Fruit fly (Drosophila melanogaster) whole organism, embryonic: ENCODE results near the gene Mal-B1.
A peak's percentile ranks its signal among the peaks of the same experiment; 100 is the strongest.

Experiments
- CG11723 ChIP-seq: fragments of 200-800 bp; sonication (Bioruptor generic); optimal IDR thresholded peaks from 2 replicates; lab custom pipeline; 2017; ENCODE audit warnings: missing biosample characterization, mild to moderate bottlenecking, missing genetic modification characterization
- CG12744 ChIP-seq: fragments of 200-800 bp; sonication (Bioruptor generic); optimal IDR thresholded peaks from 2 replicates; lab custom pipeline; 2016; ENCODE audit warnings: missing biosample characterization, missing genetic modification characterization
- CG14667 ChIP-seq: fragments of 200-800 bp; sonication (Bioruptor generic); IDR thresholded peaks from 2 replicates; pipeline ENCODE4 v1.3.6; 2022; ENCODE audit warnings: missing biosample characterization, missing genetic modification characterization
- CG15011 ChIP-seq: fragments of 200-800 bp; sonication (Bioruptor generic); optimal IDR thresholded peaks from 3 replicates; lab custom pipeline; 2018; ENCODE audit warnings: missing biosample characterization, mild to moderate bottlenecking, missing genetic modification characterization
- CG17359 ChIP-seq: fragments of 200-800 bp; sonication (Bioruptor generic); optimal IDR thresholded peaks from 3 replicates; lab custom pipeline; 2018; ENCODE audit warnings: missing biosample characterization, mild to moderate bottlenecking, missing genetic modification characterization, moderate library complexity
- CG18262 ChIP-seq: fragments of 200-800 bp; optimal IDR thresholded peaks from 3 replicates; lab custom pipeline; 2019; ENCODE audit warnings: missing biosample characterization, mild to moderate bottlenecking, missing genetic modification characterization, moderate library complexity
- CG2116 ChIP-seq: fragments of 200-800 bp; sonication (Bioruptor generic); optimal IDR thresholded peaks from 3 replicates; lab custom pipeline; 2018; ENCODE audit warnings: missing biosample characterization, mild to moderate bottlenecking, missing genetic modification characterization
- CG2129 ChIP-seq: fragments of 200-800 bp; sonication (Bioruptor generic); IDR thresholded peaks from 2 replicates; pipeline ENCODE4 v1.3.6; 2022; ENCODE audit warnings: missing biosample characterization, missing genetic modification characterization; ENCODE audit not compliant: partially characterized antibody
- CG34376 ChIP-seq: fragments of 200-800 bp; sonication (Bioruptor generic); optimal IDR thresholded peaks from 2 replicates; lab custom pipeline; 2018; ENCODE audit warnings: missing biosample characterization, mild to moderate bottlenecking, missing genetic modification characterization
- CG6683 ChIP-seq: fragments of 200-800 bp; sonication (Bioruptor generic); optimal IDR thresholded peaks from 2 replicates; lab custom pipeline; 2017; ENCODE audit warnings: missing biosample characterization, mild to moderate bottlenecking, missing genetic modification characterization, missing genetic modification reagents
- CG7372 ChIP-seq: fragments of 200-800 bp; sonication (Bioruptor generic); IDR thresholded peaks from 2 replicates; pipeline ENCODE4 v1.3.6; 2022; ENCODE audit warnings: missing biosample characterization, missing genetic modification characterization
- CG9437 ChIP-seq: fragments of 200-800 bp; sonication (Bioruptor generic); optimal IDR thresholded peaks from 2 replicates; lab custom pipeline; 2018; ENCODE audit warnings: missing biosample characterization, mild to moderate bottlenecking, missing genetic modification characterization
- Chrac-16 ChIP-seq: fragments of 200-800 bp; sonication (Bioruptor generic); optimal IDR thresholded peaks from 3 replicates; lab custom pipeline; 2016; ENCODE audit warnings: missing biosample characterization, missing genetic modification characterization
- Doc3 ChIP-seq: fragments of 200-800 bp; sonication (Bioruptor generic); IDR thresholded peaks from 3 replicates; pipeline ENCODE4 v1.3.6; 2022; ENCODE audit warnings: missing biosample characterization, missing genetic modification characterization; ENCODE audit not compliant: partially characterized antibody
- Drgx ChIP-seq: fragments of 200-800 bp; sonication (Bioruptor generic); IDR thresholded peaks from 2 replicates; pipeline ENCODE4 v1.3.6; 2022; ENCODE audit warnings: missing biosample characterization, missing genetic modification characterization
- E2f1 ChIP-seq: fragments of 200-800 bp; sonication (Bioruptor generic); IDR thresholded peaks from 2 replicates; pipeline ENCODE4 v1.3.6; 2022; ENCODE audit warnings: missing biosample characterization, missing genetic modification characterization
- E2f2 ChIP-seq: fragments of 200-800 bp; sonication (Bioruptor generic); IDR thresholded peaks from 2 replicates; pipeline ENCODE4 v1.3.6; 2022; ENCODE audit warnings: missing biosample characterization, missing genetic modification characterization
- H2.0 ChIP-seq: fragments of 200-800 bp; sonication (Bioruptor generic); IDR thresholded peaks from 2 replicates; pipeline ENCODE4 v1.3.6; 2022; ENCODE audit warnings: missing biosample characterization, missing genetic modification characterization
- HmgZ ChIP-seq: fragments of 200-800 bp; sonication (Bioruptor generic); optimal IDR thresholded peaks from 2 replicates; lab custom pipeline; 2018; ENCODE audit warnings: missing biosample characterization, mild to moderate bottlenecking, missing genetic modification characterization
- Hr51 ChIP-seq, 2 experiments: fragments of 200-800 bp; sonication (Bioruptor generic); optimal IDR thresholded peaks; 2 replicates in 1 of 2; 3 replicates in 1 of 2; lab custom pipeline; 2016 to 2018; ENCODE audit warnings: missing biosample characterization in 2 of 2, missing genetic modification characterization in 2 of 2, mild to moderate bottlenecking in 1 of 2, moderate library complexity in 1 of 2
- MESR4 ChIP-seq: fragments of 200-800 bp; sonication (Bioruptor generic); optimal IDR thresholded peaks from 2 replicates; lab custom pipeline; 2018; ENCODE audit warnings: missing biosample characterization, mild to moderate bottlenecking, missing genetic modification characterization, moderate library complexity
- Pdp1 ChIP-seq, 2 experiments: fragments of 200-800 bp; sonication (Bioruptor generic); optimal IDR thresholded peaks; 3 replicates each; lab custom pipeline; 2016; ENCODE audit warnings: missing biosample characterization in 2 of 2, missing genetic modification characterization in 2 of 2, mild to moderate bottlenecking in 1 of 2, moderate library complexity in 1 of 2
- Ptx1 ChIP-seq: fragments of 200-800 bp; sonication (Bioruptor generic); IDR thresholded peaks from 2 replicates; pipeline ENCODE4 v1.3.6; 2022; ENCODE audit warnings: missing biosample characterization, missing genetic modification characterization
- Ssrp ChIP-seq: fragments of 200-800 bp; sonication (Bioruptor generic); optimal IDR thresholded peaks from 2 replicates; lab custom pipeline; 2018; ENCODE audit warnings: missing biosample characterization, mild to moderate bottlenecking, missing genetic modification characterization, moderate library complexity
- TFAM ChIP-seq: fragments of 200-800 bp; sonication (Bioruptor generic); optimal IDR thresholded peaks from 2 replicates; lab custom pipeline; 2017; ENCODE audit warnings: missing biosample characterization, missing genetic modification characterization, inconsistent platforms
- Trl ChIP-seq, 3 experiments: fragments of >200 bp in 2 of 3; fragments of 200-800 bp in 1 of 3; sonication (Bioruptor generic) in 1 of 3; optimal IDR thresholded peaks; 2 replicates in 1 of 3; 3 replicates in 2 of 3; lab custom pipeline; 2016 to 2017; ENCODE audit warnings: missing biosample characterization in 1 of 3, missing genetic modification characterization in 1 of 3
- YL-1 ChIP-seq: fragments of 200-800 bp; sonication (Bioruptor generic); optimal IDR thresholded peaks from 3 replicates; lab custom pipeline; 2017; ENCODE audit warnings: missing biosample characterization, mild to moderate bottlenecking, missing genetic modification characterization
- bab2 ChIP-seq: fragments of 200-800 bp; sonication (Bioruptor generic); optimal IDR thresholded peaks from 2 replicates; lab custom pipeline; 2016; ENCODE audit warnings: missing biosample characterization, missing genetic modification characterization
- chif ChIP-seq, 2 experiments: fragments of 200-800 bp; sonication (Bioruptor generic); optimal IDR thresholded peaks; 3 replicates each; lab custom pipeline; 2016; ENCODE audit warnings: missing biosample characterization in 2 of 2, missing genetic modification characterization in 2 of 2
- crp ChIP-seq, 2 experiments: fragments of 200-800 bp; sonication (Bioruptor generic); optimal IDR thresholded peaks; 2 replicates in 1 of 2; 3 replicates in 1 of 2; lab custom pipeline; 2017; ENCODE audit warnings: missing biosample characterization in 2 of 2, missing genetic modification characterization in 2 of 2, mild to moderate bottlenecking in 1 of 2, moderate library complexity in 1 of 2
- cwo ChIP-seq: fragments of 200-800 bp; sonication (Bioruptor generic); optimal IDR thresholded peaks from 3 replicates; lab custom pipeline; 2017; ENCODE audit warnings: missing biosample characterization, missing genetic modification characterization, mild to moderate bottlenecking, moderate library complexity, missing genetic modification reagents
- dati ChIP-seq: fragments of 200-800 bp; sonication (Bioruptor generic); IDR thresholded peaks from 2 replicates; pipeline ENCODE4 v1.3.6; 2022; ENCODE audit warnings: missing biosample characterization, missing genetic modification characterization
- eve ChIP-seq, 2 experiments: fragments of >200 bp; optimal IDR thresholded peaks; 2 replicates each; lab custom pipeline; 2017; ENCODE audit warnings: missing biosample characterization in 2 of 2, missing genetic modification characterization in 2 of 2
- gt ChIP-seq: fragments of 200-800 bp; sonication (Bioruptor generic); IDR thresholded peaks from 2 replicates; pipeline ENCODE4 v1.3.6; 2022; ENCODE audit warnings: missing biosample characterization, missing genetic modification characterization
- insv ChIP-seq, 2 experiments: fragments of 200-800 bp; sonication (Bioruptor generic); optimal IDR thresholded peaks; 3 replicates each; lab custom pipeline; 2016 to 2018; ENCODE audit warnings: missing biosample characterization in 2 of 2, missing genetic modification characterization in 2 of 2
- inv ChIP-seq: fragments of 200-800 bp; sonication (Bioruptor generic); IDR thresholded peaks from 2 replicates; pipeline ENCODE4 v1.3.6; 2022; ENCODE audit warnings: missing biosample characterization, missing genetic modification characterization; ENCODE audit not compliant: partially characterized antibody
- mirr ChIP-seq: fragments of 200-800 bp; sonication (Bioruptor generic); optimal IDR thresholded peaks from 3 replicates; lab custom pipeline; 2018; ENCODE audit warnings: missing biosample characterization, mild to moderate bottlenecking, missing genetic modification characterization
- pita ChIP-seq: fragments of 200-800 bp; sonication (Bioruptor generic); optimal IDR thresholded peaks from 2 replicates; lab custom pipeline; 2017; ENCODE audit warnings: missing biosample characterization, mild to moderate bottlenecking, missing genetic modification characterization
- sc ChIP-seq, 3 experiments: fragments of >200 bp in 2 of 3; fragments of 200-800 bp in 1 of 3; sonication (Bioruptor generic) in 1 of 3; optimal IDR thresholded peaks; 2 replicates in 2 of 3; 3 replicates in 1 of 3; lab custom pipeline; 2017; ENCODE audit warnings: mild to moderate bottlenecking in 1 of 3, missing biosample characterization in 1 of 3, missing genetic modification characterization in 1 of 3, missing genetic modification reagents in 1 of 3
- seq ChIP-seq: fragments of 200-800 bp; sonication (Bioruptor generic); IDR thresholded peaks from 2 replicates; pipeline ENCODE4 v1.3.6; 2022; ENCODE audit warnings: missing biosample characterization, missing genetic modification characterization
- shn ChIP-seq: fragments of 200-800 bp; sonication (Bioruptor generic); optimal IDR thresholded peaks from 3 replicates; lab custom pipeline; 2016; ENCODE audit warnings: missing biosample characterization, missing genetic modification characterization
- slou ChIP-seq: fragments of 200-800 bp; sonication (Bioruptor generic); optimal IDR thresholded peaks from 3 replicates; lab custom pipeline; 2016; ENCODE audit warnings: missing biosample characterization, missing genetic modification characterization
- sna ChIP-seq: fragments of 200-800 bp; sonication (Bioruptor generic); IDR thresholded peaks from 2 replicates; pipeline ENCODE4 v1.3.6; 2022; ENCODE audit warnings: missing biosample characterization, missing genetic modification characterization; ENCODE audit not compliant: partially characterized antibody
- so ChIP-seq: fragments of 200-800 bp; sonication (Bioruptor generic); IDR thresholded peaks from 3 replicates; pipeline ENCODE4 v1.3.6; 2022; ENCODE audit warnings: missing biosample characterization, missing genetic modification characterization
- tna ChIP-seq: fragments of 200-800 bp; sonication (Bioruptor generic); IDR thresholded peaks from 2 replicates; pipeline ENCODE4 v1.3.6; 2022; ENCODE audit warnings: missing biosample characterization, missing genetic modification characterization; ENCODE audit not compliant: partially characterized antibody
- trh ChIP-seq: fragments of 200-800 bp; sonication (Bioruptor generic); optimal IDR thresholded peaks from 2 replicates; lab custom pipeline; 2016; ENCODE audit warnings: missing biosample characterization, missing genetic modification characterization

The Mal-B1 gene

DNA sequence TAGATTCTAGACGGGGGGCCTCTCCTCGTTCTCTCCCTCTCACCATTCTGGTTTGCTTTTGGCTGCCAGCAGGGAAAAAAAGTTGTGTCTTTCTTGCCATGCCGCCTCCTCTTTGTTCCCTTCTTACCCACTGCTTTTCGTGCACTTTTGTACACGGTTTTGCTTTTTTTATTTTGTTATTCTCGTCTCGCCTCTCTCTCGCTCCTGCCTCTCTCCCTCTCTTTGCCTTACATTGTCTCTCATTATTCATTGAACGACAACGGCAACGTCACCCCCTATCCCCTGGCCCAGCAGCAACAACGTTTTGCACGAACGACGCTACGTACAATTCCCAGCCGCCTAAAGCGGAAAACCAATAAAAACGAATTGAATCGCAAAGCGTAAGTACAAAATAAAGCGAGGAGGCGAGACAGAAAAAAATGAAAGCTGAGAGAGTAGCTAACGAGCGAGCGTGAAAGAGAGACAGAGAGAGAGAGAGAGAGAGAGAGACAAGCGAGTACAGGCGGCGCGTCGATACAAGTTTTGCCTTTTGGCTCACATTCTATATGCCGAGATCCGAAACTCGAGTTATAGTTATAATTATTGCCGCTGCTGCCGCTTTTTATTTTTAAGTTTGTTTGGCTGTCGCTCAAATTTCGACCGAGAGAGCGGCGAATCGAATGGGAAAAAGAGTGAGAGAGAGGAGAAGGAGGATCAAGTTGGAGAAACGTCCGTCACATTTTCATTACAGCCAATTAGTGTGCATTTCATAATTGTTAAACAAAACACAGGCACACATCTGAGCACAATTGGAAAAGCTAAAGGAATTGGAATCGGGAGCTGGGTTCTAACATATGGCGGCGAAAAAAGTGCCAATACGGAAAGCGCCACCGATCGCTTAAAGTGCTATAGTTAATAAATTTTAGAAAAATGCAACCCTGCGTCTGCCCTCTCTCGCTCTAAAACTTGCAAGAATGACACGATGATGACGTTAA is 40.0 kb upstream of the Mal-B1 start (continued):
- no peak for TF ChIP-seq trh
- no peak for TF ChIP-seq sc (optimal IDR thresholded peaks at IDR 0.05; lab: Kevin White, UChicago)
- TF ChIP-seq sc (GFP tag; optimal IDR thresholded peaks at IDR 0.05; lab: Kevin White, UChicago): no peak
- TF ChIP-seq slou (GFP tag; lab: Kevin White, UChicago): no peak
- peak; percentile 1 for TF ChIP-seq YL-1
- no peak for TF ChIP-seq dati
- no peak for TF ChIP-seq so (GFP tag; lab: Robert Waterston, UW)
- TF ChIP-seq Hr51 (GFP tag; optimal IDR thresholded peaks at IDR 0.05; lab: Kevin White, UChicago): no peak
- TF ChIP-seq Trl (optimal IDR thresholded peaks at IDR 0.05; lab: Kevin White, UChicago): peak; percentile 88 to 99
- TF ChIP-seq Trl (GFP tag; optimal IDR thresholded peaks at IDR 0.05; lab: Kevin White, UChicago): peak; percentile 65
- TF ChIP-seq CG2129 (GFP tag; lab: Robert Waterston, UW): no peak
- no peak for TF ChIP-seq CG15011
- TF ChIP-seq pita (GFP tag; lab: Kevin White, UChicago): no peak
- peak; percentile 87 for TF ChIP-seq Drgx
- peak; percentile 18 for TF ChIP-seq Ssrp (tag; lab: Kevin White, UChicago)
- TF ChIP-seq eve (GFP tag; optimal IDR thresholded peaks at IDR 0.05; lab: Kevin White, UChicago): no peak
- TF ChIP-seq E2f1: no peak
- peak; percentile 32; the same call in 1 of the 2 replicates for TF ChIP-seq sna (GFP tag; lab: Robert Waterston, UW)
- no peak for TF ChIP-seq Ptx1 (GFP tag; lab: Robert Waterston, UW)
- no peak for TF ChIP-seq CG17359 (tag; lab: Kevin White, UChicago)
- no peak for TF ChIP-seq seq (GFP tag; lab: Robert Waterston, UW)
- no peak for TF ChIP-seq Chrac-16 (GFP tag; lab: Kevin White, UChicago)
- no peak for TF ChIP-seq H2.0 (GFP tag; lab: Robert Waterston, UW)
- TF ChIP-seq CG11723 (GFP tag; lab: Kevin White, UChicago): no peak
- no peak for TF ChIP-seq CG14667
- TF ChIP-seq inv: no peak
- TF ChIP-seq shn (GFP tag; lab: Kevin White, UChicago): no peak
- TF ChIP-seq gt: no peak
- no peak for TF ChIP-seq MESR4 (GFP tag; lab: Kevin White, UChicago)
- TF ChIP-seq CG2116 (GFP tag; lab: Kevin White, UChicago): peak; percentile 90
- peak in 1 of 2 experiments; percentile 82 for TF ChIP-seq insv (GFP tag; optimal IDR thresholded peaks at IDR 0.05; lab: Kevin White, UChicago)
- peak in 1 of 2 experiments; percentile 18 for TF ChIP-seq Pdp1 (GFP tag; optimal IDR thresholded peaks at IDR 0.05; lab: Kevin White, UChicago)
- TF ChIP-seq E2f2 (GFP tag; lab: Robert Waterston, UW): no peak
- TF ChIP-seq CG34376: peak; percentile 23
- TF ChIP-seq crp (GFP tag; optimal IDR thresholded peaks at IDR 0.05; lab: Kevin White, UChicago): no peak
- TF ChIP-seq TFAM: no peak
- TF ChIP-seq CG6683: no peak
- TF ChIP-seq CG7372 (GFP tag; lab: Robert Waterston, UW): no peak
- TF ChIP-seq bab2 (GFP tag; lab: Kevin White, UChicago): peak; percentile 6
- peak; percentile 81 for TF ChIP-seq HmgZ
- no peak for TF ChIP-seq tna (GFP tag; lab: Robert Waterston, UW)
- no peak for TF ChIP-seq CG18262 (tag; lab: Kevin White, UChicago)
- peak; percentile 78 for TF ChIP-seq mirr (GFP tag; lab: Kevin White, UChicago)
- peak; percentile 82 for TF ChIP-seq CG9437 (GFP tag; lab: Kevin White, UChicago)
- TF ChIP-seq chif (GFP tag; optimal IDR thresholded peaks at IDR 0.05; lab: Kevin White, UChicago): no peak
- TF ChIP-seq Doc3 (GFP tag; lab: Robert Waterston, UW): peak; percentile 51; the same call in 1 of the 3 replicates
- TF ChIP-seq CG12744: peak; percentile 13
- no peak for TF ChIP-seq cwo (GFP tag; lab: Kevin White, UChicago)
